Fruit fly (Drosophila melanogaster) whole organism, embryonic: ENCODE measurements around the gene Pi4KIIalpha.

Experiments used
- Awh ChIP-seq: fragments of 200-800 bp; sonication (Bioruptor generic); IDR thresholded peaks from 2 replicates; pipeline ENCODE4, ENCODE4 v1.3.6; 2022; ENCODE audit warnings: missing biosample characterization, missing genetic modification characterization
- B-H2 ChIP-seq: fragments of 200-800 bp; sonication (Bioruptor generic); optimal IDR thresholded peaks from 2 replicates; lab custom pipeline; 2018; ENCODE audit warnings: missing biosample characterization, mild to moderate bottlenecking, missing genetic modification characterization
- Blimp-1 ChIP-seq: fragments of 200-800 bp; sonication (Bioruptor generic); optimal IDR thresholded peaks from 3 replicates; lab custom pipeline; 2018; ENCODE audit warnings: missing biosample characterization, missing genetic modification characterization, mild to moderate bottlenecking, moderate library complexity, missing genetic modification reagents
- CG11504 ChIP-seq: fragments of 200-800 bp; sonication (Bioruptor generic); optimal IDR thresholded peaks from 3 replicates; lab custom pipeline; 2019; ENCODE audit warnings: missing biosample characterization, mild to moderate bottlenecking, missing genetic modification characterization, moderate library complexity
- CG1233 ChIP-seq: fragments of 200-800 bp; sonication (Bioruptor generic); optimal IDR thresholded peaks from 4 replicates; lab custom pipeline; 2018; ENCODE audit warnings: missing biosample characterization, mild to moderate bottlenecking, missing genetic modification characterization
- CG13894 ChIP-seq: fragments of 200-800 bp; sonication (Bioruptor generic); optimal IDR thresholded peaks from 3 replicates; lab custom pipeline; 2018; ENCODE audit warnings: missing biosample characterization, mild to moderate bottlenecking, missing genetic modification characterization, moderate library complexity
- CG15601 ChIP-seq: fragments of 200-800 bp; sonication (Bioruptor generic); optimal IDR thresholded peaks from 3 replicates; lab custom pipeline; 2019; ENCODE audit warnings: missing biosample characterization, mild to moderate bottlenecking, missing genetic modification characterization, moderate library complexity
- CG17328 ChIP-seq: fragments of 200-800 bp; sonication (Bioruptor generic); IDR thresholded peaks from 2 replicates; pipeline ENCODE4 v1.3.6; 2022; ENCODE audit warnings: missing biosample characterization, missing genetic modification characterization
- CG17568 ChIP-seq: fragments of 200-800 bp; sonication (Bioruptor generic); optimal IDR thresholded peaks from 2 replicates; lab custom pipeline; 2018; ENCODE audit warnings: missing biosample characterization, mild to moderate bottlenecking, missing genetic modification characterization, moderate library complexity
- CG17912 ChIP-seq: fragments of 200-800 bp; sonication (Bioruptor generic); optimal IDR thresholded peaks from 2 replicates; lab custom pipeline; 2018; ENCODE audit warnings: missing biosample characterization, mild to moderate bottlenecking, missing genetic modification characterization
- CG1792 ChIP-seq: fragments of 200-800 bp; sonication (Bioruptor generic); optimal IDR thresholded peaks from 2 replicates; lab custom pipeline; 2016; ENCODE audit warnings: missing biosample characterization, missing genetic modification characterization
- CG31388 ChIP-seq: fragments of 200-800 bp; sonication (Bioruptor generic); optimal IDR thresholded peaks from 2 replicates; lab custom pipeline; 2016; ENCODE audit warnings: missing biosample characterization, missing genetic modification characterization
- CG33557 ChIP-seq: fragments of 200-800 bp; sonication (Bioruptor generic); optimal IDR thresholded peaks from 2 replicates; lab custom pipeline; 2019; ENCODE audit warnings: missing biosample characterization, mild to moderate bottlenecking, missing genetic modification characterization, moderate library complexity
- CG34224 ChIP-seq: fragments of 200-800 bp; sonication (Bioruptor generic); IDR thresholded peaks from 3 replicates; pipeline ENCODE4 v1.3.6; 2022; ENCODE audit warnings: missing biosample characterization, missing genetic modification characterization; ENCODE audit not compliant: partially characterized antibody
- CG6175 ChIP-seq: fragments of 200-800 bp; sonication (Bioruptor generic); IDR thresholded peaks from 3 replicates; pipeline ENCODE4 v1.3.6; 2022; ENCODE audit warnings: missing biosample characterization, missing genetic modification characterization
- CG6813 ChIP-seq: fragments of 200-800 bp; sonication (Bioruptor generic); optimal IDR thresholded peaks from 2 replicates; lab custom pipeline; 2017; ENCODE audit warnings: missing biosample characterization, missing genetic modification characterization, mild to moderate bottlenecking, moderate library complexity, missing genetic modification reagents
- CG7357 ChIP-seq: fragments of 200-800 bp; sonication (Bioruptor generic); IDR thresholded peaks from 3 replicates; pipeline ENCODE4 v1.3.6; 2022; ENCODE audit warnings: missing biosample characterization, missing genetic modification characterization
- CG7987 ChIP-seq: fragments of 200-800 bp; sonication (Bioruptor generic); optimal IDR thresholded peaks from 2 replicates; lab custom pipeline; 2018; ENCODE audit warnings: missing biosample characterization, mild to moderate bottlenecking, missing genetic modification characterization, moderate library complexity
- CG8089 ChIP-seq: fragments of 200-800 bp; sonication (Bioruptor generic); optimal IDR thresholded peaks from 3 replicates; lab custom pipeline; 2016; ENCODE audit warnings: missing biosample characterization, missing genetic modification characterization
- Dfd ChIP-seq, 2 experiments: fragments of >200 bp; optimal IDR thresholded peaks; 2 replicates each; lab custom pipeline; 2017; ENCODE audit warnings: missing biosample characterization in 2 of 2, missing genetic modification characterization in 2 of 2
- Dip2 ChIP-seq: fragments of 200-800 bp; sonication (Bioruptor generic); IDR thresholded peaks from 2 replicates; pipeline ENCODE4 v1.3.6; 2022; ENCODE audit warnings: missing biosample characterization, missing genetic modification characterization
- Fer3 ChIP-seq: fragments of 200-800 bp; sonication (Bioruptor generic); optimal IDR thresholded peaks from 2 replicates; lab custom pipeline; 2018; ENCODE audit warnings: missing biosample characterization, mild to moderate bottlenecking, missing genetic modification characterization, moderate library complexity
- HLH4C ChIP-seq: fragments of 200-800 bp; sonication (Bioruptor generic); IDR thresholded peaks from 3 replicates; pipeline ENCODE4 v1.3.6; 2022; ENCODE audit warnings: missing biosample characterization, missing genetic modification characterization; ENCODE audit not compliant: partially characterized antibody
- Hr3 ChIP-seq: fragments of 200-800 bp; sonication (Bioruptor generic); optimal IDR thresholded peaks from 3 replicates; lab custom pipeline; 2016; ENCODE audit warnings: missing biosample characterization, missing genetic modification characterization
- MESR4 ChIP-seq: fragments of 200-800 bp; sonication (Bioruptor generic); optimal IDR thresholded peaks from 2 replicates; lab custom pipeline; 2018; ENCODE audit warnings: missing biosample characterization, mild to moderate bottlenecking, missing genetic modification characterization, moderate library complexity
- Meics ChIP-seq: fragments of 200-800 bp; sonication (Bioruptor generic); optimal IDR thresholded peaks from 2 replicates; lab custom pipeline; 2017; ENCODE audit warnings: missing biosample characterization, mild to moderate bottlenecking, missing genetic modification characterization
- NfI ChIP-seq: fragments of 200-800 bp; sonication (Bioruptor generic); optimal IDR thresholded peaks from 3 replicates; lab custom pipeline; 2018; ENCODE audit warnings: missing biosample characterization, mild to moderate bottlenecking, missing genetic modification characterization, moderate library complexity
- Oaz ChIP-seq: fragments of 200-800 bp; sonication (Bioruptor generic); IDR thresholded peaks from 2 replicates; pipeline ENCODE4 v1.3.6; 2022; ENCODE audit warnings: missing biosample characterization, missing genetic modification characterization
- Scr ChIP-seq: fragments of 200-800 bp; sonication (Bioruptor generic); IDR thresholded peaks from 2 replicates; pipeline ENCODE4 v1.3.6; 2022; ENCODE audit warnings: missing biosample characterization, missing genetic modification characterization; ENCODE audit not compliant: partially characterized antibody
- Sry-β ChIP-seq: fragments of 200-800 bp; sonication (Bioruptor generic); optimal IDR thresholded peaks from 2 replicates; lab custom pipeline; 2018; ENCODE audit warnings: missing biosample characterization, mild to moderate bottlenecking, missing genetic modification characterization, moderate library complexity
- Usf ChIP-seq: fragments of 200-800 bp; sonication (Bioruptor generic); optimal IDR thresholded peaks from 2 replicates; lab custom pipeline; 2017; ENCODE audit warnings: missing genotype, missing biosample characterization, missing genetic modification characterization
- bbx ChIP-seq: fragments of 200-800 bp; sonication (Bioruptor generic); IDR thresholded peaks from 2 replicates; pipeline ENCODE4 v1.3.6; 2022; ENCODE audit warnings: missing biosample characterization, missing genetic modification characterization; ENCODE audit not compliant: partially characterized antibody
- bcd ChIP-seq: fragments of 200-800 bp; sonication (Bioruptor generic); optimal IDR thresholded peaks from 2 replicates; lab custom pipeline; 2017; ENCODE audit warnings: missing biosample characterization, mild to moderate bottlenecking, missing genetic modification characterization
- da ChIP-seq: fragments of 200-800 bp; sonication (Bioruptor generic); optimal IDR thresholded peaks from 2 replicates; lab custom pipeline; 2016; ENCODE audit warnings: missing biosample characterization, missing genetic modification characterization
- dm ChIP-seq: fragments of 200-800 bp; sonication (Bioruptor generic); optimal IDR thresholded peaks from 3 replicates; lab custom pipeline; 2016; ENCODE audit warnings: missing biosample characterization, missing genetic modification characterization
- grau ChIP-seq: fragments of 200-800 bp; optimal IDR thresholded peaks from 3 replicates; lab custom pipeline; 2019; ENCODE audit warnings: missing biosample characterization, mild to moderate bottlenecking, missing genetic modification characterization, moderate library complexity
- h ChIP-seq: fragments of >200 bp; optimal IDR thresholded peaks from 2 replicates; lab custom pipeline; 2017
- ham ChIP-seq: fragments of 200-800 bp; sonication (Bioruptor generic); IDR thresholded peaks from 2 replicates; pipeline ENCODE4 v1.3.6; 2022; ENCODE audit warnings: missing biosample characterization, missing genetic modification characterization
- hth ChIP-seq: fragments of >200 bp; optimal IDR thresholded peaks from 2 replicates; lab custom pipeline; 2017; ENCODE audit warnings: inconsistent platforms
- lbe ChIP-seq: fragments of 200-800 bp; sonication (Bioruptor generic); optimal IDR thresholded peaks from 2 replicates; lab custom pipeline; 2016; ENCODE audit warnings: missing biosample characterization, mild to moderate bottlenecking, missing genetic modification characterization
- luna ChIP-seq: fragments of 200-800 bp; sonication (Bioruptor generic); optimal IDR thresholded peaks from 2 replicates; lab custom pipeline; 2016; ENCODE audit warnings: missing biosample characterization, missing genetic modification characterization
- nau ChIP-seq: fragments of 200-800 bp; sonication (Bioruptor generic); optimal IDR thresholded peaks from 3 replicates; lab custom pipeline; 2017; ENCODE audit warnings: missing biosample characterization, mild to moderate bottlenecking, missing genetic modification characterization, missing genetic modification reagents
- peb ChIP-seq: fragments of 200-800 bp; sonication (Bioruptor generic); IDR thresholded peaks from 2 replicates; pipeline ENCODE4 v1.3.6; 2022; ENCODE audit warnings: missing biosample characterization, missing genetic modification characterization
- pzg ChIP-seq: fragments of 200-800 bp; sonication (Bioruptor generic); optimal IDR thresholded peaks from 3 replicates; lab custom pipeline; 2018; ENCODE audit warnings: missing biosample characterization, mild to moderate bottlenecking, missing genetic modification characterization, moderate library complexity
- sna ChIP-seq: fragments of 200-800 bp; sonication (Bioruptor generic); IDR thresholded peaks from 2 replicates; pipeline ENCODE4 v1.3.6; 2022; ENCODE audit warnings: missing biosample characterization, missing genetic modification characterization; ENCODE audit not compliant: partially characterized antibody
- tin ChIP-seq: fragments of 200-800 bp; sonication (Bioruptor generic); optimal IDR thresholded peaks from 3 replicates; lab custom pipeline; 2016; ENCODE audit warnings: missing biosample characterization, missing genetic modification characterization
- unc-4 ChIP-seq: fragments of 200-800 bp; sonication (Bioruptor generic); IDR thresholded peaks from 2 replicates; pipeline ENCODE4 v1.3.6; 2022; ENCODE audit warnings: missing biosample characterization, missing genetic modification characterization; ENCODE audit not compliant: partially characterized antibody
- vnd ChIP-seq: fragments of 200-800 bp; sonication (Bioruptor generic); IDR thresholded peaks from 3 replicates; pipeline ENCODE4 v1.3.6; 2022; ENCODE audit warnings: missing biosample characterization, missing genetic modification characterization; ENCODE audit not compliant: partially characterized antibody
- zen ChIP-seq: fragments of 200-800 bp; sonication (Bioruptor generic); optimal IDR thresholded peaks from 3 replicates; lab custom pipeline; 2018; ENCODE audit warnings: missing biosample characterization, mild to moderate bottlenecking, missing genetic modification characterization, moderate library complexity
- zen2 ChIP-seq: fragments of 200-800 bp; sonication (Bioruptor generic); IDR thresholded peaks from 3 replicates; pipeline ENCODE4 v1.3.6; 2022; ENCODE audit warnings: missing biosample characterization, missing genetic modification characterization; ENCODE audit not compliant: partially characterized antibody

Pi4KIIalpha gene

DNA sequence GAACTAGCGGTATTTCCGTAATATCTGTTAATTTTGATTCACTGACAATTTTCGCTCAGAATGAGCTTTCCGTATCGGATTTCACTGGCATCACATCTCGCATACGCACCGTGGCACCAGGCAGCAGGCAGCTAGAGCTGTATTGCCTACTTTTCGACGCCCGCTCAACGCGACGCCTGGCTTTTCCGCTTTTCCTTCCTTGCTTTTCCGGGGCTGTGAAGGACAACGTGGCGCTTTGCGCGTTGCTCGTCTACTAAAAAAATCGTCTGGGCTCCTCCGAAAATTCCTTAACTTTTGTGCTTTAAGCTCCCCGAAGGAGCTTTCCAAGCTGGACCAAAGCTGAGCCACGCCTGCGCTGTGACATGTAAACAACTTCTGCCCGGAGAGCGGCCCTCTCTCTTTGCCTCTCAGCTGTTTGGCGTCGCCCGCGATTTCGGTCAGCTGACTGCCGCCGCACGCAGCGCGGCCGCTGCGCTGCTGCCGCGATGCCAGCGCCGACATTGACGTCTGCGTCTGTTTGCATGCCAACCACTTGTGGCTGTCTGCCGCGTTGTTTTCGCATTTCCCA is 40.3 kb downstream of the Pi4KIIalpha start, which contains the start of the genes CG43845 and Nmdar1 (continued):
- no peak for TF ChIP-seq pzg (GFP tag; lab: Kevin White, UChicago)
- no peak for TF ChIP-seq CG6813 (GFP tag; lab: Kevin White, UChicago)
- TF ChIP-seq zen, result no peak
- no peak for TF ChIP-seq luna
- no peak for TF ChIP-seq CG11504 (tag; lab: Kevin White, UChicago)
- TF ChIP-seq CG15601 (tag; lab: Kevin White, UChicago), result no peak
- TF ChIP-seq Usf, result no peak
- no peak for TF ChIP-seq CG1792
- no peak for TF ChIP-seq CG17328 (GFP tag; lab: Robert Waterston, UW)
- no peak for TF ChIP-seq hth
- 0 out of 2 replicates have a peak, but pooled peaks have one; percentile 8 for TF ChIP-seq Scr
- TF ChIP-seq bcd (GFP tag; lab: Kevin White, UChicago), result no peak
- no peak for TF ChIP-seq CG6175 (GFP tag; lab: Robert Waterston, UW)
- TF ChIP-seq MESR4, result no peak
- TF ChIP-seq NfI (GFP tag; lab: Kevin White, UChicago), result no peak
- TF ChIP-seq Dip2 (GFP tag; lab: Robert Waterston, UW), result no peak
- no peak for TF ChIP-seq HLH4C
- TF ChIP-seq unc-4 (GFP tag; lab: Robert Waterston, UW), result peak; percentile 51
- TF ChIP-seq peb (GFP tag; lab: Robert Waterston, UW), result no peak
- TF ChIP-seq CG13894 (tag; lab: Kevin White, UChicago), result no peak
- no peak for TF ChIP-seq grau (tag; lab: Kevin White, UChicago)
- no peak for TF ChIP-seq CG7357 (GFP tag; lab: Robert Waterston, UW)
- no peak for TF ChIP-seq lbe (GFP tag; lab: Kevin White, UChicago)
- TF ChIP-seq CG17912 (GFP tag; lab: Kevin White, UChicago), result no peak
- TF ChIP-seq Fer3 (tag; lab: Kevin White, UChicago), result no peak
- no peak for TF ChIP-seq Oaz (GFP tag; lab: Robert Waterston, UW)
- no peak for TF ChIP-seq da (GFP tag; lab: Kevin White, UChicago)
- TF ChIP-seq B-H2 (GFP tag; lab: Kevin White, UChicago), result no peak
- TF ChIP-seq sna, result peak; percentile 62; the same call in 1 of the 2 replicates
- TF ChIP-seq dm, result no peak
- TF ChIP-seq bbx (GFP tag; lab: Robert Waterston, UW), result peak; percentile 12; the same call in 1 of the 2 replicates
- TF ChIP-seq zen2 (GFP tag; lab: Robert Waterston, UW), result peak; percentile 71; the same call in 2 of the 3 replicates
- TF ChIP-seq CG31388 (GFP tag; lab: Kevin White, UChicago), result no peak
- peak; percentile 69; the same call in 2 of the 3 replicates for TF ChIP-seq CG34224 (GFP tag; lab: Robert Waterston, UW)
- no peak for TF ChIP-seq Blimp-1
- TF ChIP-seq CG1233, result no peak
- no peak for TF ChIP-seq CG17568 (GFP tag; lab: Kevin White, UChicago)
- no peak for TF ChIP-seq Sry-β (GFP tag; lab: Kevin White, UChicago)
- TF ChIP-seq Awh (GFP tag; lab: Robert Waterston, UW), result no peak
- TF ChIP-seq vnd, result no peak
- TF ChIP-seq Dfd (GFP tag; optimal IDR thresholded peaks at IDR 0.05; lab: Kevin White, UChicago), result no peak
- TF ChIP-seq Hr3, result no peak
- TF ChIP-seq CG8089 (GFP tag; lab: Kevin White, UChicago), result no peak
- TF ChIP-seq ham (GFP tag; lab: Robert Waterston, UW), result no peak
- no peak for TF ChIP-seq nau (GFP tag; lab: Kevin White, UChicago)
- TF ChIP-seq CG7987 (GFP tag; lab: Kevin White, UChicago), result no peak
- no peak for TF ChIP-seq tin (GFP tag; lab: Kevin White, UChicago)
- no peak for TF ChIP-seq CG33557
- no peak for TF ChIP-seq Meics
- TF ChIP-seq h (lab: Kevin White, UChicago), result no peak
